Fruit fly (Drosophila melanogaster) whole organism, embryonic: ENCODE measurements around the gene Pka-C1.
A peak's percentile ranks its signal among the peaks of the same experiment; 100 is the strongest.

Experiments
- Ada2b ChIP-seq: fragments of 200-800 bp; sonication (Bioruptor generic); IDR thresholded peaks from 2 replicates; pipeline ENCODE4 v1.3.6; 2022; ENCODE audit warnings: missing biosample characterization, missing genetic modification characterization
- Antp ChIP-seq: fragments of 200-800 bp; sonication (Bioruptor generic); optimal IDR thresholded peaks from 3 replicates; lab custom pipeline; 2016; ENCODE audit warnings: missing biosample characterization, missing genetic modification characterization
- C15 ChIP-seq: fragments of 200-800 bp; sonication (Bioruptor generic); IDR thresholded peaks from 3 replicates; pipeline ENCODE4 v1.3.6; 2022; ENCODE audit warnings: missing biosample characterization, missing genetic modification characterization
- CG11504 ChIP-seq: fragments of 200-800 bp; sonication (Bioruptor generic); optimal IDR thresholded peaks from 3 replicates; lab custom pipeline; 2019; ENCODE audit warnings: missing biosample characterization, mild to moderate bottlenecking, missing genetic modification characterization, moderate library complexity
- CG14014 ChIP-seq: fragments of 200-800 bp; sonication (Bioruptor generic); IDR thresholded peaks from 2 replicates; pipeline ENCODE4 v1.3.6; 2022; ENCODE audit warnings: missing biosample characterization, missing genetic modification characterization
- CG14860 ChIP-seq: fragments of 200-800 bp; sonication (Bioruptor generic); IDR thresholded peaks from 3 replicates; pipeline ENCODE4 v1.3.6; 2022; ENCODE audit warnings: missing biosample characterization, missing genetic modification characterization; ENCODE audit not compliant: partially characterized antibody
- CG15514 ChIP-seq: fragments of 200-800 bp; sonication (Bioruptor generic); optimal IDR thresholded peaks from 3 replicates; lab custom pipeline; 2017; ENCODE audit warnings: missing biosample characterization, missing genetic modification characterization, mild to moderate bottlenecking, moderate library complexity, missing genetic modification reagents
- CG1647 ChIP-seq: fragments of 200-800 bp; sonication (Bioruptor generic); optimal IDR thresholded peaks from 3 replicates; lab custom pipeline; 2016; ENCODE audit warnings: missing biosample characterization, missing genetic modification characterization
- CG16813 ChIP-seq: fragments of 200-800 bp; sonication (Bioruptor generic); IDR thresholded peaks from 3 replicates; pipeline ENCODE4 v1.3.6; 2022; ENCODE audit warnings: missing biosample characterization, missing genetic modification characterization; ENCODE audit not compliant: partially characterized antibody
- CG17612 ChIP-seq: fragments of 200-800 bp; sonication (Bioruptor generic); IDR thresholded peaks from 2 replicates; pipeline ENCODE4 v1.3.6; 2022; ENCODE audit warnings: missing biosample characterization, missing genetic modification characterization
- CG1832 ChIP-seq: fragments of 200-800 bp; sonication (Bioruptor generic); optimal IDR thresholded peaks from 2 replicates; lab custom pipeline; 2017; ENCODE audit warnings: missing biosample characterization, mild to moderate bottlenecking, missing genetic modification characterization, inconsistent platforms
- CG18619 ChIP-seq: fragments of 200-800 bp; sonication (Bioruptor generic); optimal IDR thresholded peaks from 3 replicates; lab custom pipeline; 2017; ENCODE audit warnings: missing biosample characterization, mild to moderate bottlenecking, missing genetic modification characterization
- CG2116 ChIP-seq: fragments of 200-800 bp; sonication (Bioruptor generic); optimal IDR thresholded peaks from 3 replicates; lab custom pipeline; 2018; ENCODE audit warnings: missing biosample characterization, mild to moderate bottlenecking, missing genetic modification characterization
- CG3726 ChIP-seq: fragments of 200-800 bp; sonication (Bioruptor generic); IDR thresholded peaks from 3 replicates; pipeline ENCODE4, ENCODE4 v1.3.6; 2022; ENCODE audit warnings: missing biosample characterization, missing genetic modification characterization
- CG3995 ChIP-seq: fragments of 200-800 bp; sonication (Bioruptor generic); optimal IDR thresholded peaks from 3 replicates; lab custom pipeline; 2016; ENCODE audit warnings: missing biosample characterization, missing genetic modification characterization
- CG6689 ChIP-seq: fragments of 200-800 bp; sonication (Bioruptor generic); IDR thresholded peaks from 2 replicates; pipeline ENCODE4 v1.3.6; 2022; ENCODE audit warnings: missing biosample characterization, missing genetic modification characterization
- CG6813 ChIP-seq: fragments of 200-800 bp; sonication (Bioruptor generic); optimal IDR thresholded peaks from 2 replicates; lab custom pipeline; 2017; ENCODE audit warnings: missing biosample characterization, missing genetic modification characterization, mild to moderate bottlenecking, moderate library complexity, missing genetic modification reagents
- CG7271 ChIP-seq: fragments of 200-800 bp; sonication (Bioruptor generic); optimal IDR thresholded peaks from 2 replicates; lab custom pipeline; 2018; ENCODE audit warnings: missing biosample characterization, mild to moderate bottlenecking, missing genetic modification characterization, moderate library complexity
- CG7556 ChIP-seq: fragments of 200-800 bp; sonication (Bioruptor generic); optimal IDR thresholded peaks from 2 replicates; lab custom pipeline; 2017; ENCODE audit warnings: missing biosample characterization, mild to moderate bottlenecking, missing genetic modification characterization
- CG8478 ChIP-seq: fragments of >200 bp; optimal IDR thresholded peaks from 2 replicates; lab custom pipeline; 2018
- CTCF ChIP-seq: fragments of 200-800 bp; sonication (Bioruptor generic); optimal IDR thresholded peaks from 2 replicates; lab custom pipeline; 2017; ENCODE audit warnings: missing biosample characterization, mild to moderate bottlenecking, missing genetic modification characterization, moderate library complexity
- Dad ChIP-seq: fragments of 200-800 bp; sonication (Bioruptor generic); optimal IDR thresholded peaks from 3 replicates; lab custom pipeline; 2016; ENCODE audit warnings: missing biosample characterization, missing genetic modification characterization
- Doc3 ChIP-seq: fragments of 200-800 bp; sonication (Bioruptor generic); IDR thresholded peaks from 3 replicates; pipeline ENCODE4 v1.3.6; 2022; ENCODE audit warnings: missing biosample characterization, missing genetic modification characterization; ENCODE audit not compliant: partially characterized antibody
- Drgx ChIP-seq: fragments of 200-800 bp; sonication (Bioruptor generic); IDR thresholded peaks from 2 replicates; pipeline ENCODE4 v1.3.6; 2022; ENCODE audit warnings: missing biosample characterization, missing genetic modification characterization
- H15 ChIP-seq: fragments of 200-800 bp; sonication (Bioruptor generic); IDR thresholded peaks from 3 replicates; pipeline ENCODE4 v1.3.6; 2022; ENCODE audit warnings: missing biosample characterization, missing genetic modification characterization
- H2.0 ChIP-seq: fragments of 200-800 bp; sonication (Bioruptor generic); IDR thresholded peaks from 2 replicates; pipeline ENCODE4 v1.3.6; 2022; ENCODE audit warnings: missing biosample characterization, missing genetic modification characterization
- Scr ChIP-seq: fragments of 200-800 bp; sonication (Bioruptor generic); IDR thresholded peaks from 2 replicates; pipeline ENCODE4 v1.3.6; 2022; ENCODE audit warnings: missing biosample characterization, missing genetic modification characterization; ENCODE audit not compliant: partially characterized antibody
- YL-1 ChIP-seq: fragments of 200-800 bp; sonication (Bioruptor generic); optimal IDR thresholded peaks from 3 replicates; lab custom pipeline; 2017; ENCODE audit warnings: missing biosample characterization, mild to moderate bottlenecking, missing genetic modification characterization
- abd-A ChIP-seq: fragments of 200-800 bp; sonication (Bioruptor generic); optimal IDR thresholded peaks from 3 replicates; lab custom pipeline; 2019; ENCODE audit warnings: missing biosample characterization, mild to moderate bottlenecking, missing genetic modification characterization, moderate library complexity
- ara ChIP-seq: fragments of 200-800 bp; sonication (Bioruptor generic); IDR thresholded peaks from 2 replicates; pipeline ENCODE4 v1.3.6; 2022; ENCODE audit warnings: missing biosample characterization, missing genetic modification characterization
- ash1 ChIP-seq: fragments of 200-800 bp; sonication (Bioruptor generic); optimal IDR thresholded peaks from 2 replicates; lab custom pipeline; 2018; ENCODE audit warnings: missing biosample characterization, mild to moderate bottlenecking, missing genetic modification characterization
- corto ChIP-seq: fragments of 200-800 bp; sonication (Bioruptor generic); optimal IDR thresholded peaks from 2 replicates; lab custom pipeline; 2016; ENCODE audit warnings: missing biosample characterization, mild to moderate bottlenecking, missing genetic modification characterization, moderate library complexity
- crol ChIP-seq: fragments of 200-800 bp; sonication (Bioruptor generic); IDR thresholded peaks from 2 replicates; pipeline ENCODE4 v1.3.6; 2022; ENCODE audit warnings: missing biosample characterization, missing genetic modification characterization
- dmrt99B ChIP-seq: fragments of 200-800 bp; sonication (Bioruptor generic); optimal IDR thresholded peaks from 2 replicates; lab custom pipeline; 2018; ENCODE audit warnings: missing biosample characterization, mild to moderate bottlenecking, missing genetic modification characterization, moderate library complexity
- eve ChIP-seq, 2 experiments: fragments of >200 bp; optimal IDR thresholded peaks; 2 replicates each; lab custom pipeline; 2017; ENCODE audit warnings: missing biosample characterization in 2 of 2, missing genetic modification characterization in 2 of 2
- ewg ChIP-seq: fragments of 200-800 bp; sonication (Bioruptor generic); optimal IDR thresholded peaks from 3 replicates; lab custom pipeline; 2017; ENCODE audit warnings: mild to moderate bottlenecking, missing biosample characterization, missing genetic modification reagents, missing genetic modification characterization
- gce ChIP-seq: fragments of 200-800 bp; sonication (Bioruptor generic); IDR thresholded peaks from 3 replicates; pipeline ENCODE4 v1.3.6; 2022; ENCODE audit warnings: missing biosample characterization, missing genetic modification characterization
- gsb-n ChIP-seq: fragments of 200-800 bp; sonication (Bioruptor generic); optimal IDR thresholded peaks from 3 replicates; lab custom pipeline; 2018; ENCODE audit warnings: missing biosample characterization, mild to moderate bottlenecking, missing genetic modification characterization
- hbn ChIP-seq: fragments of 200-800 bp; sonication (Bioruptor generic); IDR thresholded peaks from 2 replicates; pipeline ENCODE4 v1.3.6; 2022; ENCODE audit warnings: missing biosample characterization, missing genetic modification characterization; ENCODE audit not compliant: partially characterized antibody
- her ChIP-seq: fragments of 200-800 bp; sonication (Bioruptor generic); optimal IDR thresholded peaks from 2 replicates; lab custom pipeline; 2016; ENCODE audit warnings: missing biosample characterization, missing genetic modification characterization
- inv ChIP-seq: fragments of 200-800 bp; sonication (Bioruptor generic); IDR thresholded peaks from 2 replicates; pipeline ENCODE4 v1.3.6; 2022; ENCODE audit warnings: missing biosample characterization, missing genetic modification characterization; ENCODE audit not compliant: partially characterized antibody
- lbe ChIP-seq: fragments of 200-800 bp; sonication (Bioruptor generic); optimal IDR thresholded peaks from 2 replicates; lab custom pipeline; 2016; ENCODE audit warnings: missing biosample characterization, mild to moderate bottlenecking, missing genetic modification characterization
- lilli ChIP-seq: fragments of 200-800 bp; sonication (Bioruptor generic); optimal IDR thresholded peaks from 3 replicates; lab custom pipeline; 2016; ENCODE audit warnings: missing biosample characterization, missing genetic modification characterization
- mirr ChIP-seq: fragments of 200-800 bp; sonication (Bioruptor generic); optimal IDR thresholded peaks from 3 replicates; lab custom pipeline; 2018; ENCODE audit warnings: missing biosample characterization, mild to moderate bottlenecking, missing genetic modification characterization
- nmo ChIP-seq: fragments of 200-800 bp; sonication (Bioruptor generic); optimal IDR thresholded peaks from 2 replicates; lab custom pipeline; 2018; ENCODE audit warnings: missing biosample characterization, mild to moderate bottlenecking, missing genetic modification characterization, moderate library complexity
- onecut ChIP-seq: fragments of 200-800 bp; sonication (Bioruptor generic); IDR thresholded peaks from 2 replicates; pipeline ENCODE4 v1.3.6; 2022; ENCODE audit warnings: missing biosample characterization, missing genetic modification characterization
- pzg ChIP-seq: fragments of 200-800 bp; sonication (Bioruptor generic); optimal IDR thresholded peaks from 3 replicates; lab custom pipeline; 2018; ENCODE audit warnings: missing biosample characterization, mild to moderate bottlenecking, missing genetic modification characterization, moderate library complexity
- shn ChIP-seq: fragments of 200-800 bp; sonication (Bioruptor generic); optimal IDR thresholded peaks from 3 replicates; lab custom pipeline; 2016; ENCODE audit warnings: missing biosample characterization, missing genetic modification characterization
- tup ChIP-seq: fragments of 200-800 bp; sonication (Bioruptor generic); optimal IDR thresholded peaks from 2 replicates; lab custom pipeline; 2016; ENCODE audit warnings: missing biosample characterization, mild to moderate bottlenecking, missing genetic modification characterization, moderate library complexity
- wek ChIP-seq: fragments of 200-800 bp; sonication (Bioruptor generic); optimal IDR thresholded peaks from 3 replicates; lab custom pipeline; 2018; ENCODE audit warnings: missing biosample characterization, mild to moderate bottlenecking, missing genetic modification characterization, moderate library complexity

Gene Pka-C1

DNA sequence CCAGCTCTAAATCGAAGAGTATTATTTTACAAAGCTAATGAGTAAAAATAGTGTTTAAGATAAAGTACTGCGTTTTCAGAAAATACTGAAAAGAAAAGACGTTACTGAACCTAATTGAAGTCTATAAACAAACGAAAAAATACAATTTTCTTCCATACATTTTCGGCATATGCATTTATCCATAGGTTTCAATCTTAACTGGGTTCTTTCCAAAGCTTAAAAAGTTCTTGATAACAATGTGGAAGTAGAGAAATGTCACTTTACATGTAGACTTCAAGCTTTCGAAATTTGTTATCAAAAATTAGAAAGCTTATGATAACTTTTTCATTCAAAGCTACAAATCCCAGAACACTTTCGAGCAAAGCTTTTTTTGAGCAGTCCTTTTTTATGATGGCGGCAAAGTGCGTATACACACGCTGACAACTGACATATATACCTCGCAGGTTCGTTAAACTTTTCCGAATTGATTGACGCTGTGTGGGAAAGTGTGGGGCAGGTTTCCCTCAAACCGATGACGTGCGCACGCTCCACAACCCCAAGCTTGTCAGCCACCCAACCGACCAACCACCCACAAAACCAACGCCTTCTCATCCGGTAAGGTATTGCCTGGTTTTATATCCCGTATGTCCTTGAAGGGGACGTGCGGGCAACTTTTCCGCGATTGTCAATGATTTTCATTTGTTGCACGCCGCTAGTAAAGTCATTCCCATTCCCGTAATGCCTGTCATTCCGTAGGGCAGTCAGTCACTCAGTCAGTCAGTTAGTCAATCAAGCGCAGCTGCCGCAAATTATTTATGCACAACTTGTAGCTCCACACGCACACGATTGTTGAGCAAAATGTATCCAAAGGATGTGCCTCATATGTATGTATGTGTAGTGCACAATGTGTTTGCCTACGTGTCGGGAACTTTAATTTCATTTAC is 41.6 kb downstream of the Pka-C1 start:
- TF ChIP-seq Antp (no peak), CG17612 (GFP tag; lab: Robert Waterston, UW) (no peak), CG15514 (GFP tag; lab: Kevin White, UChicago) (no peak), CG2116 (GFP tag; lab: Kevin White, UChicago) (no peak), Ada2b (GFP tag; lab: Robert Waterston, UW) (no peak), hbn (GFP tag; lab: Robert Waterston, UW) (no peak), ara (GFP tag; lab: Robert Waterston, UW) (no peak), CG1832 (GFP tag; lab: Kevin White, UChicago) (no peak), CG11504 (tag; lab: Kevin White, UChicago) (no peak), abd-A (tag; lab: Kevin White, UChicago) (peak; percentile 68), corto (no peak), CG1647 (no peak), CG8478 (lab: Kevin White, UChicago) (no peak), nmo (GFP tag; lab: Kevin White, UChicago) (no peak), CG3995 (GFP tag; lab: Kevin White, UChicago) (no peak), CG6813 (GFP tag; lab: Kevin White, UChicago) (no peak), gce (GFP tag; lab: Robert Waterston, UW) (no peak), pzg (GFP tag; lab: Kevin White, UChicago) (peak; percentile 20), lilli (GFP tag; lab: Kevin White, UChicago) (no peak), Scr (GFP tag; lab: Robert Waterston, UW) (no peak), ewg (GFP tag; lab: Kevin White, UChicago) (peak; percentile 74), CG3726 (GFP tag; lab: Robert Waterston, UW) (no peak), H15 (no peak), CG7271 (tag; lab: Kevin White, UChicago) (no peak), lbe (GFP tag; lab: Kevin White, UChicago) (no peak), CG16813 (GFP tag; lab: Robert Waterston, UW) (no peak), eve (GFP tag; optimal IDR thresholded peaks at IDR 0.05; lab: Kevin White, UChicago) (no peak), mirr (GFP tag; lab: Kevin White, UChicago) (no peak), CG14014 (GFP tag; lab: Robert Waterston, UW) (no peak), Drgx (GFP tag; lab: Robert Waterston, UW) (no peak), shn (GFP tag; lab: Kevin White, UChicago) (no peak), CG6689 (no peak), CG14860 (GFP tag; lab: Robert Waterston, UW) (no peak), Doc3 (GFP tag; lab: Robert Waterston, UW) (no peak), H2.0 (GFP tag; lab: Robert Waterston, UW) (no peak), C15 (GFP tag; lab: Robert Waterston, UW) (no peak), ash1 (no peak), inv (no peak), CTCF (GFP tag; lab: Kevin White, UChicago) (peak; percentile 72), dmrt99B (tag; lab: Kevin White, UChicago) (no peak), Dad (no peak), CG18619 (GFP tag; lab: Kevin White, UChicago) (no peak), YL-1 (no peak), wek (GFP tag; lab: Kevin White, UChicago) (no peak), tup (no peak), onecut (peak; percentile 57; the same call in 1 of the 2 replicates), gsb-n (tag; lab: Kevin White, UChicago) (no peak), her (no peak), CG7556 (no peak), crol (GFP tag; lab: Robert Waterston, UW) (no peak)
